Worm (Caenorhabditis elegans) whole organism, early embryonic: ENCODE measurements around the gene bus-17.

ENCODE experiments used
- B0310.2 ChIP-seq: sonication (generic microtip); optimal IDR thresholded peaks from 2 replicates; lab custom pipeline; 2016; ENCODE audit warnings: mild to moderate bottlenecking, missing genetic modification characterization, missing compliant biosample characterization
- F13C5.2 ChIP-seq: sonication (generic microtip); optimal IDR thresholded peaks from 2 replicates; lab custom pipeline; 2017; ENCODE audit warnings: mild to moderate bottlenecking, missing genetic modification characterization, inconsistent platforms, missing compliant biosample characterization
- ama-1 ChIP-seq: fragments of 150-350 bp; optimal IDR thresholded peaks from 2 replicates; lab custom pipeline; 2014
- ceh-13 ChIP-seq: fragments of 200-800 bp; sonication (Bioruptor generic); optimal IDR thresholded peaks from 2 replicates; lab custom pipeline; 2018; ENCODE audit warnings: mild to moderate bottlenecking, missing genetic modification characterization, missing compliant biosample characterization
- ceh-36 ChIP-seq: sonication (generic microtip); optimal IDR thresholded peaks from 2 replicates; lab custom pipeline; 2016; ENCODE audit warnings: missing genetic modification characterization, inconsistent platforms, missing compliant biosample characterization
- flt-1 ChIP-seq: fragments of 200-800 bp; sonication (Bioruptor generic); IDR thresholded peaks from 2 replicates; pipeline ENCODE4 v1.3.6; 2022; ENCODE audit warnings: missing genetic modification characterization, missing compliant biosample characterization
- hmbx-1 ChIP-seq: sonication (generic microtip); optimal IDR thresholded peaks from 2 replicates; lab custom pipeline; 2016; ENCODE audit warnings: mild to moderate bottlenecking, missing genetic modification characterization, missing compliant biosample characterization
- hmg-4 ChIP-seq: fragments of 200-800 bp; sonication (Bioruptor generic); optimal IDR thresholded peaks from 2 replicates; lab custom pipeline; 2018; ENCODE audit warnings: mild to moderate bottlenecking, missing genetic modification characterization, missing compliant biosample characterization
- pes-1 ChIP-seq: fragments of 200-800 bp; sonication (Bioruptor generic); IDR thresholded peaks from 2 replicates; pipeline ENCODE4 v1.3.6; 2022; ENCODE audit warnings: missing genetic modification reagents, missing genetic modification characterization, missing compliant biosample characterization
- tra-4 ChIP-seq: sonication (generic microtip); optimal IDR thresholded peaks from 2 replicates; lab custom pipeline; 2017; ENCODE audit warnings: missing genetic modification characterization, missing compliant biosample characterization

ce11 chrX:15740526-15740925 is 25.6 kb downstream of the bus-17 start, which contains the start of gene srg-64:
- TF ChIP-seq ama-1: no peak
- TF ChIP-seq hmg-4 (GFP tag; lab: Kevin White, UChicago): no peak
- no peak for TF ChIP-seq tra-4 (tag; lab: Kevin White, UChicago)
- no peak for TF ChIP-seq flt-1 (GFP tag; lab: Robert Waterston, UW)
- no peak for TF ChIP-seq ceh-13 (GFP tag; lab: Kevin White, UChicago)
- no peak for TF ChIP-seq F13C5.2 (tag; lab: Kevin White, UChicago)
- TF ChIP-seq ceh-36 (tag; lab: Kevin White, UChicago): no peak
- TF ChIP-seq B0310.2 (tag; lab: Kevin White, UChicago): no peak
- TF ChIP-seq pes-1: no peak
- TF ChIP-seq hmbx-1: no peak
